Worm (Caenorhabditis elegans): ENCODE data around the gene F13A7.12.

F13A7.12 gene

DNA sequence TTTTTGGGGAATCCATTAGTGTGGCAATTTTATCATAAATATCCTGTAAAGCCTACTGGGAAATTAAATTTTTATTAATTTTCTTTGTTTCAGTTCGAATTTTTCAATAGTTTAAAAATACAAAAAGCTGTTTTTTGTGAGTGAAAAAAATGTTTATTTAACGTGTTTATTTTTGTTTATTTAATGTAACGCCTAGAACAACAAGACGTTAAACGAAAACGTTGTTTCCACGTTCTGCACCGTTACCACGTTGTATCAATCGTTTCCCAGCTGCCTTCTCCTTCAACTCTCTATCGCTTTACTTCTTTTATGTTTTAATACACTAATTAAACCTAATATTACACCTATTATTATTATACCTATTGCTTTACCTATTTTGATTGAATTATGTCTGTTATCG is 51.9 kb downstream of the F13A7.12 start, which contains the start of gene T08G3.13:
T08G3.13 (plus strand) TSS at position 301 of the 400 bp plus-strand sequence.
- TF ChIP-seq dpff-1 (tag; optimal IDR thresholded peaks at IDR 0.05) (no peak), mel-28 (tag; optimal IDR thresholded peaks at IDR 0.05; ENCODE audit: borderline replicate concordance) (no peak), chd-7 (tag; optimal IDR thresholded peaks at IDR 0.05) (no peak), lin-40 (tag; optimal IDR thresholded peaks at IDR 0.05) (no peak), tbx-9 (tag; optimal IDR thresholded peaks at IDR 0.05; ENCODE audit: borderline replicate concordance) (no peak), rpc-1 (optimal IDR thresholded peaks at IDR 0.05) (no peak), rpc-1 (tag; optimal IDR thresholded peaks at IDR 0.05) (no peak), Y67H2A.10 (GFP tag; conservative IDR thresholded peaks at IDR 0.05) (no peak)

Data from whole organism, young adult.